Fruit fly (Drosophila melanogaster) whole organism, wandering third instar larva: ENCODE results near the gene Cbp80.
A peak's percentile ranks its signal among the peaks of the same experiment; 100 is the strongest.

Experiments
- Abd-B ChIP-seq: fragments of >200 bp; optimal IDR thresholded peaks from 2 replicates; lab custom pipeline; 2017; ENCODE audit warnings: missing biosample characterization, missing genetic modification characterization
- CG32264 ChIP-seq: fragments of 200-800 bp; sonication (Bioruptor generic); optimal IDR thresholded peaks from 2 replicates; lab custom pipeline; 2016; ENCODE audit warnings: missing biosample characterization, missing genetic modification characterization
- CG9705 ChIP-seq: fragments of 200-800 bp; sonication (Bioruptor generic); optimal IDR thresholded peaks from 2 replicates; lab custom pipeline; 2018; ENCODE audit warnings: missing biosample characterization, mild to moderate bottlenecking, missing genetic modification characterization
- CrebA ChIP-seq: fragments of 200-800 bp; sonication (Bioruptor generic); optimal IDR thresholded peaks from 2 replicates; lab custom pipeline; 2016; ENCODE audit warnings: missing biosample characterization, mild to moderate bottlenecking, missing genetic modification characterization, borderline replicate concordance
- Dfd ChIP-seq: fragments of >200 bp; optimal IDR thresholded peaks from 2 replicates; lab custom pipeline; 2017; ENCODE audit warnings: missing biosample characterization, missing genetic modification characterization
- Dif ChIP-seq: fragments of 200-275, 200-300 bp; sonication (Bioruptor generic); optimal IDR thresholded peaks from 2 replicates; lab custom pipeline; 2018; ENCODE audit warnings: missing biosample characterization, missing genetic modification characterization; ENCODE audit not compliant: partially characterized antibody
- GATAd ChIP-seq: sonication (Bioruptor generic); optimal IDR thresholded peaks from 2 replicates; lab custom pipeline; 2016; ENCODE audit warnings: missing biosample characterization, missing genetic modification characterization
- Hnf4 ChIP-seq: fragments of 200-800 bp; sonication (Bioruptor generic); optimal IDR thresholded peaks from 2 replicates; lab custom pipeline; 2016; ENCODE audit warnings: missing biosample characterization, mild to moderate bottlenecking, missing genetic modification characterization
- Hr78 ChIP-seq: fragments of >200 bp; optimal IDR thresholded peaks from 2 replicates; lab custom pipeline; 2017; ENCODE audit warnings: missing biosample characterization, missing genetic modification characterization
- Hr83 ChIP-seq: fragments of 200-300 bp; sonication (Bioruptor generic); optimal IDR thresholded peaks from 2 replicates; lab custom pipeline; 2016; ENCODE audit warnings: missing biosample characterization, mild to moderate bottlenecking, missing genetic modification characterization, moderate library complexity; ENCODE audit not compliant: poor library complexity, severe bottlenecking
- Jra ChIP-seq: sonication (Bioruptor generic); optimal IDR thresholded peaks from 2 replicates; lab custom pipeline; 2016; ENCODE audit warnings: missing biosample characterization, missing genetic modification characterization
- Mio ChIP-seq: sonication (Bioruptor generic); optimal IDR thresholded peaks from 2 replicates; lab custom pipeline; 2016; ENCODE audit warnings: missing biosample characterization, missing genetic modification characterization
- Myc ChIP-seq: fragments of >200 bp; optimal IDR thresholded peaks from 2 replicates; lab custom pipeline; 2017
- OdsH ChIP-seq: fragments of 200-800 bp; sonication (Bioruptor generic); optimal IDR thresholded peaks from 2 replicates; lab custom pipeline; 2016; ENCODE audit warnings: missing biosample characterization, mild to moderate bottlenecking, missing genetic modification characterization
- Rel ChIP-seq, 2 experiments: fragments of 200-800 bp; sonication (Bioruptor generic) in 1 of 2; optimal IDR thresholded peaks; 2 replicates in 1 of 2; 3 replicates in 1 of 2; lab custom pipeline; 2016 to 2019; ENCODE audit warnings: mild to moderate bottlenecking in 2 of 2, missing biosample characterization in 2 of 2, missing genetic modification characterization in 2 of 2, moderate library complexity in 1 of 2
- Sp1 ChIP-seq: fragments of 200-800 bp; sonication (Bioruptor generic); optimal IDR thresholded peaks from 3 replicates; lab custom pipeline; 2019; ENCODE audit warnings: missing biosample characterization, mild to moderate bottlenecking, missing genetic modification characterization, moderate library complexity
- br ChIP-seq: fragments of 200-800 bp; sonication (Bioruptor generic); optimal IDR thresholded peaks from 2 replicates; lab custom pipeline; 2016; ENCODE audit warnings: missing biosample characterization, missing genetic modification characterization
- dmrt93B ChIP-seq: fragments of 200-800 bp; sonication (Bioruptor generic); optimal IDR thresholded peaks from 2 replicates; lab custom pipeline; 2018; ENCODE audit warnings: missing biosample characterization, mild to moderate bottlenecking, missing genetic modification characterization
- dsf ChIP-seq: sonication (Bioruptor generic); optimal IDR thresholded peaks from 2 replicates; lab custom pipeline; 2016; ENCODE audit warnings: missing biosample characterization, missing genetic modification characterization, borderline replicate concordance
- foxo ChIP-seq, 2 experiments: fragments of 200-800 bp; sonication (Bioruptor generic); optimal IDR thresholded peaks; 2 replicates in 1 of 2; 3 replicates in 1 of 2; lab custom pipeline; 2016 to 2017; ENCODE audit warnings: missing biosample characterization in 2 of 2, missing genetic modification characterization in 2 of 2
- fru ChIP-seq: fragments of 200-800 bp; sonication (Bioruptor generic); optimal IDR thresholded peaks from 3 replicates; lab custom pipeline; 2016; ENCODE audit warnings: missing biosample characterization, mild to moderate bottlenecking, missing genetic modification characterization
- h ChIP-seq: fragments of 200-800 bp; sonication (Bioruptor generic); optimal IDR thresholded peaks from 3 replicates; lab custom pipeline; 2016; ENCODE audit warnings: missing biosample characterization, mild to moderate bottlenecking, missing genetic modification characterization
- pan ChIP-seq: fragments of >200 bp; optimal IDR thresholded peaks from 2 replicates; lab custom pipeline; 2017
- rgr ChIP-seq: fragments of 200-800 bp; sonication (Bioruptor generic); optimal IDR thresholded peaks from 3 replicates; lab custom pipeline; 2016; ENCODE audit warnings: missing biosample characterization, mild to moderate bottlenecking, missing genetic modification characterization
- tai ChIP-seq: sonication (Bioruptor generic); optimal IDR thresholded peaks from 2 replicates; lab custom pipeline; 2016; ENCODE audit warnings: missing biosample characterization, missing genetic modification characterization
- usp ChIP-seq: fragments of >200 bp; optimal IDR thresholded peaks from 2 replicates; lab custom pipeline; 2017; ENCODE audit warnings: missing biosample characterization, missing genetic modification characterization
- woc ChIP-seq: sonication (Bioruptor generic); optimal IDR thresholded peaks from 2 replicates; lab custom pipeline; 2016; ENCODE audit warnings: missing biosample characterization, mild to moderate bottlenecking, missing genetic modification characterization

Cbp80 gene

DNA sequence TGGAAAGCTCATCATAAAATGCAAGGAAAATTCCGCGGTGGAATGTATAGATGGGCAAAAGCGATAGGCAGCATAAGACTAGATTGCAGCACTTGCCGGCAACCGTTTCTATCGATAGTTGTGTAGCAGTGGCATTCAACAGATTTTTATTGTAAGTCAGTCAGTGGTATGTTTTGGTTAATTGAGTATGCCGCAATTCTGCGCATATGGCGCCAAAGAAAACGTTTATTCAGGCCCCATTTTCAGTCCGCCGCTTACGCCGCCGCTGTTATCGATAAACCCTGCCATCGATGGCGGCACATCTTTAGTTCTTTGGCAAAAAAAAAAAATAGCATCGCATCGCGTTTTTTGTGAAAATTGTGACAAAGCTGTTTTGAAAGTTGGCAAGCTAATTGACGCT lies at the start of gene Cbp80, which contains the start of gene Torsin:
Cbp80 (plus strand) TSS at position 265 of the 400 bp plus-strand sequence.
Torsin (minus strand) TSS at position 282 of the 400 bp plus-strand sequence.
- TF ChIP-seq Hr78 (GFP tag; lab: Kevin White, UChicago) (no peak), rgr (GFP tag; lab: Kevin White, UChicago) (peak; percentile 54)

DNA sequence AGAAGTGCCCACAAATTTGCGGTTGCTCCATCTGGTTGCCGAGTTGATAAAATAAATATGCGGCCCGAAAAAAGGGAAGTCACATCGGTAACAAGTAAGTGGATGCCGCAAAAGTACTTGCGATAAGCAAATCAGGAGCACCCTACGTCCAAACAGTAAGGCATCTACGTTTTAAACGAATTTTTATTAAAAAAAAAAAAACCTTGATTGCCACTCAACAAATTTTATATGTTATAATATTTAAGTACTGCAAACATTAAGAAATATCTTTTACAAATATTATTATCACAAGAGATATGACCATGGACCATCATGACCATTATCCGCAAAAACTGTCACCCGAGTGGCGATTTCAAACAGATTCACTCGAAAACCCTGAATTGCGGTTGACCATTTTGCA lies 45.7 kb upstream of the Cbp80 start:
- TF ChIP-seq dmrt93B (GFP tag; lab: Kevin White, UChicago): no peak
- no peak for TF ChIP-seq Dif (GFP tag; lab: Kevin White, UChicago)
- no peak for TF ChIP-seq Sp1 (GFP tag; lab: Kevin White, UChicago)
- TF ChIP-seq br: no peak
- TF ChIP-seq fru (GFP tag; lab: Kevin White, UChicago): no peak
- TF ChIP-seq Rel (GFP tag; optimal IDR thresholded peaks at IDR 0.05; lab: Kevin White, UChicago): no peak
- TF ChIP-seq Rel (tag; optimal IDR thresholded peaks at IDR 0.05; lab: Kevin White, UChicago): peak; percentile 58
- TF ChIP-seq OdsH (GFP tag; lab: Kevin White, UChicago): peak; percentile 17
- peak in 1 of 2 experiments; percentile 26 for TF ChIP-seq foxo (GFP tag; optimal IDR thresholded peaks at IDR 0.05; lab: Kevin White, UChicago)
- peak; percentile 38 for TF ChIP-seq h

dm6 chrX:4604553-4604952 lies 45.3 kb upstream of the Cbp80 start:
- TF ChIP-seq Dif (GFP tag; lab: Kevin White, UChicago) (no peak), CrebA (GFP tag; lab: Kevin White, UChicago) (no peak), Jra (GFP tag; lab: Kevin White, UChicago) (no peak), GATAd (GFP tag; lab: Kevin White, UChicago) (no peak), Hnf4 (GFP tag; lab: Kevin White, UChicago) (no peak), Sp1 (GFP tag; lab: Kevin White, UChicago) (no peak), Dfd (GFP tag; lab: Kevin White, UChicago) (no peak), dsf (no peak)

dm6 chrX:4605313-4605712 lies 44.5 kb upstream of the Cbp80 start:
- TF ChIP-seq Dfd (GFP tag; lab: Kevin White, UChicago) (no peak), Abd-B (GFP tag; lab: Kevin White, UChicago) (no peak), CG9705 (GFP tag; lab: Kevin White, UChicago) (no peak), woc (GFP tag; lab: Kevin White, UChicago) (no peak), Mio (GFP tag; lab: Kevin White, UChicago) (no peak), Myc (lab: Kevin White, UChicago) (no peak), Hr78 (GFP tag; lab: Kevin White, UChicago) (no peak), GATAd (GFP tag; lab: Kevin White, UChicago) (no peak), dsf (no peak)

DNA sequence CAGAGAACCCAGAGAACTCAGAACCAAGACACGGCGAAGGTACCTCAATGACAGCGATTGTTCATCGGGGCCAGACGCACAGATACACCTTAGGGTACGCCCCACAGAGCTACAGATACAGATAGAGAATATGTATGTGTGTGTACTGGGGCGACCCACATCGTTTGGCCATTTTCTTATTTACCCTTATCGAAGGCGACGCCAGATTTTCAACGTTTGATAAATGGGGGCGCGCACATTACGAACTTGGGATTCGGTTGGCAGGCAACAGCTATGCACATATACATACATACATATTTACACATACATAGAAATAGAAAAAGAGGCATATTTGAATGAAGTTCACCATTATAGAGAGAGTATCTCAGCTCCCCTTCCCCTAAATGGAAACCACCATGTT lies 43.4 kb upstream of the Cbp80 start:
- TF ChIP-seq pan (lab: Kevin White, UChicago) (no peak), tai (GFP tag; lab: Kevin White, UChicago) (no peak), h (no peak), Dif (GFP tag; lab: Kevin White, UChicago) (no peak)

- TF ChIP-seq GATAd (GFP tag; lab: Kevin White, UChicago): no peak
- no peak for TF ChIP-seq h
- TF ChIP-seq foxo (GFP tag; optimal IDR thresholded peaks at IDR 0.05; lab: Kevin White, UChicago): no peak
- no peak for TF ChIP-seq woc (GFP tag; lab: Kevin White, UChicago)
- TF ChIP-seq Myc (lab: Kevin White, UChicago): no peak
- TF ChIP-seq Hr83 (GFP tag; lab: Kevin White, UChicago): no peak
- TF ChIP-seq fru (GFP tag; lab: Kevin White, UChicago): no peak
- no peak for TF ChIP-seq Abd-B (GFP tag; lab: Kevin White, UChicago)
- TF ChIP-seq CG32264: no peak
- TF ChIP-seq br: no peak
- no peak for TF ChIP-seq Sp1 (GFP tag; lab: Kevin White, UChicago)
- TF ChIP-seq Rel (GFP tag; optimal IDR thresholded peaks at IDR 0.05; lab: Kevin White, UChicago): no peak
- TF ChIP-seq Rel (tag; optimal IDR thresholded peaks at IDR 0.05; lab: Kevin White, UChicago): no peak
- TF ChIP-seq CG9705 (GFP tag; lab: Kevin White, UChicago): no peak
- TF ChIP-seq Jra (GFP tag; lab: Kevin White, UChicago): no peak
- TF ChIP-seq usp (GFP tag; lab: Kevin White, UChicago): no peak
- TF ChIP-seq Hr78 (GFP tag; lab: Kevin White, UChicago): no peak
Observed at dm6 chrX:4609737-4610136, 40.1 kb upstream of the Cbp80 start.
